Worm (Caenorhabditis elegans): ENCODE results near the gene Y44A6D.1.

- TF ChIP-seq klf-2 (GFP tag; conservative IDR thresholded peaks at IDR 0.05) (no peak), flt-1 (GFP tag; IDR thresholded peaks at IDR 0.05) (no peak), ref-1 (GFP tag; conservative IDR thresholded peaks at IDR 0.05) (no peak), ztf-23 (GFP tag; IDR thresholded peaks at IDR 0.05) (no peak), med-1 (GFP tag; optimal IDR thresholded peaks at IDR 0.05; ENCODE audit: insufficient read depth) (no peak), tab-1 (GFP tag; IDR thresholded peaks at IDR 0.05) (no peak), ztf-29 (GFP tag; IDR thresholded peaks at IDR 0.05) (no peak)
Observed at ce11 chrV:20837765-20838164, 47.9 kb upstream of the Y44A6D.1 start, which contains the start of gene mrps-12.

Data from whole organism, midembryonic.